Fruit fly (Drosophila melanogaster) S2 (cell line): ENCODE data around the gene mthl1.

Experiments
- CG8478 ChIP-seq: fragments of >200 bp; optimal IDR thresholded peaks from 2 replicates; lab custom pipeline; 2018
- CTCF ChIP-seq, 2 experiments: fragments of >200 bp; optimal IDR thresholded peaks; 2 replicates each; lab custom pipeline; 2018

dm6 chrX:16598336-16598977 is 42.3 kb upstream of the mthl1 start:
- TF ChIP-seq CG8478 (lab: Kevin White, UChicago) (no peak), CTCF (optimal IDR thresholded peaks at IDR 0.05; lab: Kevin White, UChicago) (no peak)
